Fruit fly (Drosophila melanogaster): ENCODE data around the gene BicD.

BicD gene

DNA sequence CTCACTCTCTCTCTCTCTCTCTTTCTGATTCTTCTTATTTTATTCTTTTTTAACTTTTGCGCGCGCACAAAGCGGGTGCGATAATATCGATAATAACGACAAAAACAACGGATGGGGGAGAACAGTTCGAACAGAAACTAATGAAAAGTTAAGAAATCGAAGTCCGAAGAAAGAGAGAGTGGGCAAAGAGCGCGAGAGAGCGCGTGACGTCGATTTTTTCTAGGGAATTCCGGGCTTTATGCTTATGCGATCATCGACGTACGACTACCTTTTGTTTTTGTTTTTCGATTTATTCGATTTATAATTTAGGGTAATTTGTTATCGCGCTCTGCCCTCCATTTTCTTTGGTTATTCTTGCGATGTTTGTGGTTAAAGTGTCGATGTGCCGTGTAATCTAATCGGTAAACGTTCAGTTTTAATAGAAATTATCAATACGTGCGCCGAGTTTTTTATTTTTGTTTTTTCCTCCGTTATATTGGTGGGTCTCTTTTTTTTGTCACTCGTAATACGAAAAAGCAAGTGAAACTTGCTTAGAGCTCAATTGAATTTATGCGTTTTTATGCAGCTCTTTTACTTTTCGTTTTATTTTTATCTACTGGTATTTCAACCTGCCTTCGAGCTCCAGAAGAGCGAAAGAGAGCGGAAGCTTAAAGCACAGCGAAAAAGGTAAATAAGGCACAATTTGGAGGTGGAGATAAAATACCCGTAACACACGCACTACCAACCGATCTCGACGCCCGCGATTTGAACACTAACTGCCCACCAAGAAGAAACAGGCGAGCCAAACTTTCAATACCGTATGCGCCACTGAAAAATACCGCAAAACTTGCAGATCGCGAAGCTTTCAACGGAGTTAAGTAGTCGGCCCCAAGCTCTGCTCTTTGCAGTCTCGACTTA, 23.2 kb downstream of the BicD start, which contains the start of gene dl:
TSS of gene dl (minus strand) at position 757 of the 897 bp plus-strand sequence.
- TF ChIP-seq Hr39 (GFP tag; optimal IDR thresholded peaks at IDR 0.05): peak; percentile 35
- peak; percentile 36 for TF ChIP-seq CG10631 (GFP tag; optimal IDR thresholded peaks at IDR 0.05)
- TF ChIP-seq cyc (GFP tag; optimal IDR thresholded peaks at IDR 0.05): peak; percentile 37
- TF ChIP-seq CG6808 (GFP tag; optimal IDR thresholded peaks at IDR 0.05): peak; percentile 46
- TF ChIP-seq salr (GFP tag; optimal IDR thresholded peaks at IDR 0.05): peak in 1 of 2 experiments; percentile 79
- TF ChIP-seq Sox15 (GFP tag; optimal IDR thresholded peaks at IDR 0.05): peak; percentile 20
- TF ChIP-seq Eip75B (GFP tag; optimal IDR thresholded peaks at IDR 0.05): peak; percentile 45
- no peak for TF ChIP-seq CG8319 (GFP tag; optimal IDR thresholded peaks at IDR 0.05)
- TF ChIP-seq CG11762 (GFP tag; optimal IDR thresholded peaks at IDR 0.05; ENCODE audit: insufficient read depth): peak; percentile 33
- no peak; the same call in 1 of the 3 replicates for TF ChIP-seq CG6163 (GFP tag; IDR thresholded peaks at IDR 0.05)
- TF ChIP-seq eg (GFP tag; IDR thresholded peaks at IDR 0.05): peak; percentile 67; the same call in 2 of the 3 replicates
- TF ChIP-seq Smox (GFP tag; optimal IDR thresholded peaks at IDR 0.05): peak; percentile 49
- TF ChIP-seq Eip93F (GFP tag; optimal IDR thresholded peaks at IDR 0.05): no peak
- peak; percentile 68 for TF ChIP-seq dac (GFP tag; optimal IDR thresholded peaks at IDR 0.05)
- peak; percentile 91 for TF ChIP-seq CG32006 (GFP tag; optimal IDR thresholded peaks at IDR 0.05)
- peak; percentile 26 for TF ChIP-seq CG10669 (GFP tag; optimal IDR thresholded peaks at IDR 0.05)
- peak; percentile 72 for TF ChIP-seq vri (GFP tag; optimal IDR thresholded peaks at IDR 0.05)
- peak; percentile 41; the same call in 1 of the 2 replicates for TF ChIP-seq CG11294 (GFP tag; IDR thresholded peaks at IDR 0.05)
- TF ChIP-seq achi (GFP tag; optimal IDR thresholded peaks at IDR 0.05): peak; percentile 25
- peak; percentile 28 for TF ChIP-seq topi (GFP tag; optimal IDR thresholded peaks at IDR 0.05)
- TF ChIP-seq CG16779 (tag; optimal IDR thresholded peaks at IDR 0.05): no peak
- peak; percentile 78 for TF ChIP-seq Hr4 (GFP tag; optimal IDR thresholded peaks at IDR 0.05)
- TF ChIP-seq net (GFP tag; optimal IDR thresholded peaks at IDR 0.05): peak; percentile 65
- TF ChIP-seq Gug (GFP tag; IDR thresholded peaks at IDR 0.05): no peak
- TF ChIP-seq CG34406 (GFP tag; optimal IDR thresholded peaks at IDR 0.05): peak; percentile 38
- peak; percentile 36 for TF ChIP-seq esn (GFP tag; optimal IDR thresholded peaks at IDR 0.05)
- TF ChIP-seq spab (GFP tag; optimal IDR thresholded peaks at IDR 0.05): peak; percentile 42
- TF ChIP-seq Blimp-1 (GFP tag; optimal IDR thresholded peaks at IDR 0.05): peak; percentile 9
- TF ChIP-seq CG8119 (GFP tag; IDR thresholded peaks at IDR 0.05): peak; percentile 81
- TF ChIP-seq Lpt (GFP tag; optimal IDR thresholded peaks at IDR 0.05): peak; percentile 53
- TF ChIP-seq acj6 (GFP tag; optimal IDR thresholded peaks at IDR 0.05): peak; percentile 36
- peak; percentile 4 for TF ChIP-seq dsx (GFP tag; optimal IDR thresholded peaks at IDR 0.05; ENCODE audit: poor library complexity, severe bottlenecking)
- TF ChIP-seq OdsH (GFP tag; optimal IDR thresholded peaks at IDR 0.05): peak; percentile 67
- no peak for TF ChIP-seq CG31627 (GFP tag; optimal IDR thresholded peaks at IDR 0.05)
- no peak for TF ChIP-seq fd59A (GFP tag; optimal IDR thresholded peaks at IDR 0.05)
- no peak for TF ChIP-seq CG3032 (tag; optimal IDR thresholded peaks at IDR 0.05)
- TF ChIP-seq CG15336 (GFP tag; IDR thresholded peaks at IDR 0.05): peak; percentile 70
- peak; percentile 9 for TF ChIP-seq Sox102F (GFP tag; optimal IDR thresholded peaks at IDR 0.05)
- peak; percentile 11 for TF ChIP-seq CG8632 (GFP tag; optimal IDR thresholded peaks at IDR 0.05)
- peak; percentile 89 for TF ChIP-seq Eip78C (GFP tag)
- peak; percentile 36 for TF ChIP-seq Ets96B (tag; optimal IDR thresholded peaks at IDR 0.05)
- peak; percentile 34 for TF ChIP-seq CG6792 (GFP tag; optimal IDR thresholded peaks at IDR 0.05)
- no peak for TF ChIP-seq CG6854 (GFP tag; optimal IDR thresholded peaks at IDR 0.05)
- peak; percentile 50 for TF ChIP-seq Sox14 (GFP tag; optimal IDR thresholded peaks at IDR 0.05)
- peak; percentile 80 for TF ChIP-seq fkh (GFP tag; optimal IDR thresholded peaks at IDR 0.05)
- peak; percentile 43 for TF ChIP-seq CG3919 (GFP tag; optimal IDR thresholded peaks at IDR 0.05)
- TF ChIP-seq CG9139 (GFP tag; optimal IDR thresholded peaks at IDR 0.05): peak; percentile 2
- TF ChIP-seq Ets21C (GFP tag; optimal IDR thresholded peaks at IDR 0.05): no peak
- TF ChIP-seq ss (GFP tag; optimal IDR thresholded peaks at IDR 0.05): peak in 1 of 2 experiments; percentile 58
